Fruit fly (Drosophila melanogaster) whole organism, embryonic: ENCODE results near the gene msps.
A peak's percentile ranks its signal among the peaks of the same experiment; 100 is the strongest.

Experiments
- Antp ChIP-seq: fragments of 200-800 bp; sonication (Bioruptor generic); optimal IDR thresholded peaks from 3 replicates; lab custom pipeline; 2016; ENCODE audit warnings: missing biosample characterization, missing genetic modification characterization
- CG10654 ChIP-seq: fragments of 200-800 bp; sonication (Bioruptor generic); optimal IDR thresholded peaks from 2 replicates; lab custom pipeline; 2016; ENCODE audit warnings: missing biosample characterization, missing genetic modification characterization
- CG10959 ChIP-seq: fragments of 200-800 bp; sonication (Bioruptor generic); IDR thresholded peaks from 2 replicates; pipeline ENCODE4 v1.3.6; 2022; ENCODE audit warnings: missing biosample characterization, missing genetic modification characterization
- CG11398 ChIP-seq: fragments of 200-800 bp; sonication (Bioruptor generic); optimal IDR thresholded peaks from 2 replicates; lab custom pipeline; 2016; ENCODE audit warnings: missing biosample characterization, missing genetic modification characterization
- CG11560 ChIP-seq: fragments of 200-800 bp; sonication (Bioruptor generic); IDR thresholded peaks from 3 replicates; pipeline ENCODE4 v1.3.6; 2022; ENCODE audit warnings: missing biosample characterization, missing genetic modification characterization
- CG14441 ChIP-seq: fragments of 200-800 bp; sonication (Bioruptor generic); IDR thresholded peaks from 2 replicates; pipeline ENCODE4 v1.3.6; 2022; ENCODE audit warnings: missing biosample characterization, missing genetic modification characterization
- CG14710 ChIP-seq: fragments of 200-800 bp; sonication (Bioruptor generic); optimal IDR thresholded peaks from 3 replicates; lab custom pipeline; 2019; ENCODE audit warnings: missing biosample characterization, mild to moderate bottlenecking, missing genetic modification characterization, moderate library complexity
- CG1603 ChIP-seq: fragments of 200-800 bp; sonication (Bioruptor generic); optimal IDR thresholded peaks from 2 replicates; lab custom pipeline; 2019; ENCODE audit warnings: missing biosample characterization, mild to moderate bottlenecking, missing genetic modification characterization, moderate library complexity
- CG1647 ChIP-seq: fragments of 200-800 bp; sonication (Bioruptor generic); optimal IDR thresholded peaks from 3 replicates; lab custom pipeline; 2016; ENCODE audit warnings: missing biosample characterization, missing genetic modification characterization
- CG32767 ChIP-seq: fragments of 200-800 bp; sonication (Bioruptor generic); IDR thresholded peaks from 2 replicates; pipeline ENCODE4 v1.3.6; 2022; ENCODE audit warnings: missing biosample characterization, missing genetic modification characterization
- CG32772 ChIP-seq: fragments of 200-800 bp; sonication (Bioruptor generic); IDR thresholded peaks from 2 replicates; pipeline ENCODE4 v1.3.6; 2022; ENCODE audit warnings: missing biosample characterization, missing genetic modification characterization
- CG3407 ChIP-seq: fragments of 200-800 bp; sonication (Bioruptor generic); optimal IDR thresholded peaks from 2 replicates; lab custom pipeline; 2018; ENCODE audit warnings: missing biosample characterization, mild to moderate bottlenecking, missing genetic modification characterization
- CG34422 ChIP-seq: fragments of 200-800 bp; sonication (Bioruptor generic); IDR thresholded peaks from 3 replicates; pipeline ENCODE4 v1.3.6; 2022; ENCODE audit warnings: missing biosample characterization, missing genetic modification characterization
- CG3995 ChIP-seq: fragments of 200-800 bp; sonication (Bioruptor generic); optimal IDR thresholded peaks from 3 replicates; lab custom pipeline; 2016; ENCODE audit warnings: missing biosample characterization, missing genetic modification characterization
- CG42726 ChIP-seq: fragments of 200-800 bp; sonication (Bioruptor generic); IDR thresholded peaks from 2 replicates; pipeline ENCODE4 v1.3.6; 2022; ENCODE audit warnings: missing biosample characterization, missing genetic modification characterization; ENCODE audit not compliant: partially characterized antibody
- CG5180 ChIP-seq: fragments of 200-800 bp; sonication (Bioruptor generic); optimal IDR thresholded peaks from 3 replicates; lab custom pipeline; 2017; ENCODE audit warnings: missing biosample characterization, missing genetic modification characterization, mild to moderate bottlenecking, moderate library complexity, missing genetic modification reagents
- CG5953 ChIP-seq: fragments of 200-800 bp; sonication (Bioruptor generic); IDR thresholded peaks from 2 replicates; pipeline ENCODE4 v1.3.6; 2022; ENCODE audit warnings: missing biosample characterization, missing genetic modification characterization
- CG6813 ChIP-seq: fragments of 200-800 bp; sonication (Bioruptor generic); optimal IDR thresholded peaks from 2 replicates; lab custom pipeline; 2017; ENCODE audit warnings: missing biosample characterization, missing genetic modification characterization, mild to moderate bottlenecking, moderate library complexity, missing genetic modification reagents
- CG6854 ChIP-seq: fragments of 200-800 bp; sonication (Bioruptor generic); optimal IDR thresholded peaks from 3 replicates; lab custom pipeline; 2017; ENCODE audit warnings: missing biosample characterization, mild to moderate bottlenecking, missing genetic modification characterization
- CG7357 ChIP-seq: fragments of 200-800 bp; sonication (Bioruptor generic); IDR thresholded peaks from 3 replicates; pipeline ENCODE4 v1.3.6; 2022; ENCODE audit warnings: missing biosample characterization, missing genetic modification characterization
- CG7372 ChIP-seq: fragments of 200-800 bp; sonication (Bioruptor generic); IDR thresholded peaks from 2 replicates; pipeline ENCODE4 v1.3.6; 2022; ENCODE audit warnings: missing biosample characterization, missing genetic modification characterization
- CG7839 ChIP-seq: fragments of 200-800 bp; sonication (Bioruptor generic); optimal IDR thresholded peaks from 3 replicates; lab custom pipeline; 2018; ENCODE audit warnings: missing biosample characterization, mild to moderate bottlenecking, missing genetic modification characterization, moderate library complexity
- CG8281 ChIP-seq: fragments of 200-800 bp; sonication (Bioruptor generic); optimal IDR thresholded peaks from 2 replicates; lab custom pipeline; 2018; ENCODE audit warnings: missing biosample characterization, mild to moderate bottlenecking, missing genetic modification characterization, moderate library complexity
- CG9215 ChIP-seq: fragments of 200-800 bp; sonication (Bioruptor generic); IDR thresholded peaks from 2 replicates; pipeline ENCODE4 v1.3.6; 2022; ENCODE audit warnings: missing biosample characterization, missing genetic modification characterization
- CHES-1-like ChIP-seq: fragments of 200-800 bp; sonication (Bioruptor generic); optimal IDR thresholded peaks from 2 replicates; lab custom pipeline; 2016; ENCODE audit warnings: missing biosample characterization, missing genetic modification characterization
- CkIIα-i1 ChIP-seq: fragments of 200-800 bp; sonication (Bioruptor generic); IDR thresholded peaks from 2 replicates; pipeline ENCODE4 v1.3.6; 2022; ENCODE audit warnings: missing biosample characterization, missing genetic modification characterization
- D19B ChIP-seq: fragments of 200-800 bp; sonication (Bioruptor generic); optimal IDR thresholded peaks from 2 replicates; lab custom pipeline; 2017; ENCODE audit warnings: missing biosample characterization, mild to moderate bottlenecking, missing genetic modification characterization
- ERR ChIP-seq: fragments of 200-800 bp; sonication (Bioruptor generic); optimal IDR thresholded peaks from 2 replicates; lab custom pipeline; 2016; ENCODE audit warnings: missing biosample characterization, missing genetic modification characterization
- H15 ChIP-seq: fragments of 200-800 bp; sonication (Bioruptor generic); IDR thresholded peaks from 3 replicates; pipeline ENCODE4 v1.3.6; 2022; ENCODE audit warnings: missing biosample characterization, missing genetic modification characterization
- Hey ChIP-seq: fragments of 200-800 bp; sonication (Bioruptor generic); optimal IDR thresholded peaks from 3 replicates; lab custom pipeline; 2018; ENCODE audit warnings: missing biosample characterization, mild to moderate bottlenecking, missing genetic modification characterization
- Mrtf ChIP-seq: fragments of 200-800 bp; sonication (Bioruptor generic); IDR thresholded peaks from 3 replicates; pipeline ENCODE4 v1.3.6; 2022; ENCODE audit warnings: missing biosample characterization, missing genetic modification characterization
- NC2α ChIP-seq: fragments of 200-800 bp; sonication (Bioruptor generic); optimal IDR thresholded peaks from 2 replicates; lab custom pipeline; 2016; ENCODE audit warnings: missing biosample characterization, missing genetic modification characterization
- Ravus ChIP-seq: fragments of 200-800 bp; sonication (Bioruptor generic); IDR thresholded peaks from 2 replicates; pipeline ENCODE4 v1.3.6; 2022; ENCODE audit warnings: missing biosample characterization, missing genetic modification characterization
- Spps ChIP-seq: fragments of 200-800 bp; sonication (Bioruptor generic); optimal IDR thresholded peaks from 2 replicates; lab custom pipeline; 2018; ENCODE audit warnings: missing biosample characterization, mild to moderate bottlenecking, missing genetic modification characterization
- Sry-δ ChIP-seq: fragments of 200-800 bp; sonication (Bioruptor generic); optimal IDR thresholded peaks from 2 replicates; lab custom pipeline; 2016; ENCODE audit warnings: missing biosample characterization, missing genetic modification characterization
- ab ChIP-seq: fragments of 200-800 bp; sonication (Bioruptor generic); optimal IDR thresholded peaks from 2 replicates; lab custom pipeline; 2016; ENCODE audit warnings: missing biosample characterization, missing genetic modification characterization
- ase ChIP-seq: fragments of 200-800 bp; sonication (Bioruptor generic); IDR thresholded peaks from 3 replicates; pipeline ENCODE4 v1.3.6; 2022; ENCODE audit warnings: missing biosample characterization, missing genetic modification characterization
- bcd ChIP-seq: fragments of 200-800 bp; sonication (Bioruptor generic); optimal IDR thresholded peaks from 2 replicates; lab custom pipeline; 2017; ENCODE audit warnings: missing biosample characterization, mild to moderate bottlenecking, missing genetic modification characterization
- chm ChIP-seq: fragments of 200-800 bp; sonication (Bioruptor generic); IDR thresholded peaks from 2 replicates; pipeline ENCODE4 v1.3.6; 2022; ENCODE audit warnings: missing biosample characterization, missing genetic modification characterization
- danr ChIP-seq: fragments of 200-800 bp; sonication (Bioruptor generic); IDR thresholded peaks from 2 replicates; pipeline ENCODE4 v1.3.6; 2022; ENCODE audit warnings: missing biosample characterization, missing genetic modification characterization
- h ChIP-seq: fragments of >200 bp; optimal IDR thresholded peaks from 2 replicates; lab custom pipeline; 2017
- pros ChIP-seq: fragments of 200-800 bp; sonication (Bioruptor generic); optimal IDR thresholded peaks from 3 replicates; lab custom pipeline; 2019; ENCODE audit warnings: missing biosample characterization, mild to moderate bottlenecking, missing genetic modification characterization, moderate library complexity
- pzg ChIP-seq: fragments of 200-800 bp; sonication (Bioruptor generic); optimal IDR thresholded peaks from 3 replicates; lab custom pipeline; 2018; ENCODE audit warnings: missing biosample characterization, mild to moderate bottlenecking, missing genetic modification characterization, moderate library complexity
- sens ChIP-seq: fragments of 200-800 bp; sonication (Bioruptor generic); peaks from one replicate; lab custom pipeline; 2016; ENCODE audit warnings: missing biosample characterization, missing genetic modification characterization
- shn ChIP-seq: fragments of 200-800 bp; sonication (Bioruptor generic); optimal IDR thresholded peaks from 3 replicates; lab custom pipeline; 2016; ENCODE audit warnings: missing biosample characterization, missing genetic modification characterization
- slou ChIP-seq: fragments of 200-800 bp; sonication (Bioruptor generic); optimal IDR thresholded peaks from 3 replicates; lab custom pipeline; 2016; ENCODE audit warnings: missing biosample characterization, missing genetic modification characterization
- so ChIP-seq: fragments of 200-800 bp; sonication (Bioruptor generic); IDR thresholded peaks from 3 replicates; pipeline ENCODE4 v1.3.6; 2022; ENCODE audit warnings: missing biosample characterization, missing genetic modification characterization
- tap ChIP-seq: fragments of 200-800 bp; optimal IDR thresholded peaks from 3 replicates; lab custom pipeline; 2019; ENCODE audit warnings: missing biosample characterization, mild to moderate bottlenecking, missing genetic modification characterization, moderate library complexity
- ttk ChIP-seq: fragments of 200-800 bp; sonication (Bioruptor generic); IDR thresholded peaks from 2 replicates; pipeline ENCODE4 v2.1.2; 2022; ENCODE audit warnings: missing biosample characterization, missing genetic modification characterization
- unc-4 ChIP-seq: fragments of 200-800 bp; sonication (Bioruptor generic); IDR thresholded peaks from 2 replicates; pipeline ENCODE4 v1.3.6; 2022; ENCODE audit warnings: missing biosample characterization, missing genetic modification characterization; ENCODE audit not compliant: partially characterized antibody
- z ChIP-seq: fragments of 200-800 bp; sonication (Bioruptor generic); IDR thresholded peaks from 3 replicates; pipeline ENCODE4 v1.3.6; 2022; ENCODE audit warnings: missing biosample characterization, missing genetic modification characterization

msps gene

dm6 chr3R:16004691-16005474 is 45.7 kb upstream of the msps start (continued):
- TF ChIP-seq NC2α (no peak), tap (tag; lab: Kevin White, UChicago) (no peak), CG6854 (GFP tag; lab: Kevin White, UChicago) (peak; percentile 48), shn (GFP tag; lab: Kevin White, UChicago) (no peak), CG3995 (no peak), CG32772 (no peak), chm (no peak), pros (GFP tag; lab: Kevin White, UChicago) (peak; percentile 15), CG1603 (peak; percentile 15), Spps (no peak), Hey (tag; lab: Kevin White, UChicago) (peak; percentile 80), CG14710 (tag; lab: Kevin White, UChicago) (no peak), CG6813 (GFP tag; lab: Kevin White, UChicago) (peak; percentile 65), CG7372 (GFP tag; lab: Robert Waterston, UW) (no peak), z (GFP tag; lab: Robert Waterston, UW) (no peak), CG10654 (no peak), ab (no peak), CG11560 (tag; lab: Robert Waterston, UW) (no peak), Ravus (GFP tag; lab: Robert Waterston, UW) (no peak), CG42726 (GFP tag; lab: Robert Waterston, UW) (no peak), CG7839 (tag; lab: Kevin White, UChicago) (no peak), h (no peak), CkIIα-i1 (no peak), slou (GFP tag; lab: Kevin White, UChicago) (no peak), ERR (GFP tag; lab: Kevin White, UChicago) (no peak), bcd (GFP tag; lab: Kevin White, UChicago) (no peak), CG7357 (GFP tag; lab: Robert Waterston, UW) (no peak), CG11398 (GFP tag; lab: Kevin White, UChicago) (no peak), CG32767 (GFP tag; lab: Robert Waterston, UW) (0 out of 2 replicates have a peak, but pooled peaks have one; percentile 22), danr (GFP tag; lab: Robert Waterston, UW) (no peak), CG1647 (GFP tag; lab: Kevin White, UChicago) (no peak), CG5180 (GFP tag; lab: Kevin White, UChicago) (no peak), CG3407 (GFP tag; lab: Kevin White, UChicago) (no peak), CG34422 (peak; percentile 15; the same call in 1 of the 3 replicates), Mrtf (GFP tag; lab: Robert Waterston, UW) (no peak), sens (GFP tag; lab: Kevin White, UChicago) (peak; percentile 82), H15 (no peak), ase (GFP tag; lab: Robert Waterston, UW) (no peak), pzg (GFP tag; lab: Kevin White, UChicago) (no peak), so (GFP tag; lab: Robert Waterston, UW) (no peak), ttk (GFP tag; lab: Robert Waterston, UW) (peak; percentile 53; the same call in 1 of the 2 replicates), D19B (GFP tag; lab: Kevin White, UChicago) (no peak), Antp (GFP tag; lab: Kevin White, UChicago) (no peak), CG14441 (GFP tag; lab: Robert Waterston, UW) (no peak), CG10959 (GFP tag; lab: Robert Waterston, UW) (no peak), CG8281 (tag; lab: Kevin White, UChicago) (peak; percentile 10), CG9215 (GFP tag; lab: Robert Waterston, UW) (no peak), Sry-δ (no peak), CHES-1-like (GFP tag; lab: Kevin White, UChicago) (no peak), unc-4 (GFP tag; lab: Robert Waterston, UW) (no peak), CG5953 (GFP tag; lab: Robert Waterston, UW) (no peak)
